Fruit fly (Drosophila melanogaster) whole organism: ENCODE data around the gene CG11350.

Source experiments
- CG8478 ChIP-seq: fragments of >200 bp; optimal IDR thresholded peaks from 2 replicates; lab custom pipeline; 2018; ENCODE audit warnings: inconsistent platforms
- EcR ChIP-seq, 2 experiments: fragments of >200 bp; optimal IDR thresholded peaks; 2 replicates each; lab custom pipeline; 2017; ENCODE audit warnings: missing biosample characterization in 2 of 2, missing genetic modification characterization in 2 of 2, missing genetic modification reagents in 2 of 2
- pan ChIP-seq: fragments of >200 bp; optimal IDR thresholded peaks from 2 replicates; lab custom pipeline; 2017
- psq ChIP-seq: fragments of >200 bp; optimal IDR thresholded peaks from 2 replicates; lab custom pipeline; 2017
- usp ChIP-seq: fragments of >200 bp; optimal IDR thresholded peaks from 2 replicates; lab custom pipeline; 2017; ENCODE audit warnings: missing biosample characterization, missing genetic modification characterization, mixed read lengths

DNA sequence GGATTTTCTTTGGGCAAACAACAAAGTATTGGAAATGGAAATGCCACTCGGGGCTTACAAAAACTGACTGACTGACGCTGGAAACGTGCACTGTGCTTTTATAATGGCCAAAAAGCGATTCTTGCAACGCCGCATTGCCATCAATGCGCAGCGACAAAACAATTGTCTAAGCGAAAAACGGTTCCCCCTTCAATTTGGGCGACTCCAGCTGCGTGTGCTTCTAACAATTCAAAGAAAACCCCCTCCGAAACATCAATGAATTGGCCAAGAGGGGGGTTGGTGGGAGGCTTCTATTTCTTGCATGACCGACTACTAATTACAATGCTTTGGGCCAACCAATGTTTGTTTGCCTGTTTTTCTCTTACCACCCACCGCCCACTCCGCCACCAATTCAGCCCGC, 15.1 kb downstream of the CG11350 start, which contains the start of gene CG13721:
- no peak for TF ChIP-seq pan (lab: Kevin White, UChicago)
- no peak for TF ChIP-seq CG8478 (lab: Kevin White, UChicago)
- no peak for TF ChIP-seq EcR (GFP tag; optimal IDR thresholded peaks at IDR 0.05; lab: Kevin White, UChicago)
- no peak for TF ChIP-seq usp
- no peak for TF ChIP-seq psq (lab: Kevin White, UChicago)
